Fruit fly (Drosophila melanogaster) whole organism, embryonic: Measurements from ENCODE around the gene LUBEL.
A peak's percentile ranks its signal among the peaks of the same experiment; 100 is the strongest.

Experiments used
- Adf1 ChIP-seq: fragments of 200-800 bp; sonication (Bioruptor generic); IDR thresholded peaks from 2 replicates; pipeline ENCODE4 v1.3.6; 2022; ENCODE audit warnings: missing biosample characterization, missing genetic modification characterization
- Aef1 ChIP-seq: fragments of 200-800 bp; sonication (Bioruptor generic); IDR thresholded peaks from 3 replicates; pipeline ENCODE4 v1.3.6; 2022; ENCODE audit warnings: missing biosample characterization, missing genetic modification characterization
- B-H1 ChIP-seq: fragments of 200-800 bp; sonication (Bioruptor generic); IDR thresholded peaks from 3 replicates; pipeline ENCODE4 v1.3.6; 2022; ENCODE audit warnings: missing biosample characterization, missing genetic modification characterization
- BEAF-32 ChIP-seq: fragments of 200-800 bp; sonication (Bioruptor generic); optimal IDR thresholded peaks from 3 replicates; lab custom pipeline; 2017; ENCODE audit warnings: missing biosample characterization, missing genetic modification characterization, mild to moderate bottlenecking, moderate library complexity, missing genetic modification reagents
- CG11695 ChIP-seq: fragments of 200-800 bp; sonication (Bioruptor generic); IDR thresholded peaks from 3 replicates; pipeline ENCODE4 v1.3.6; 2022; ENCODE audit warnings: missing biosample characterization, missing genetic modification characterization
- CG12071 ChIP-seq: fragments of 200-800 bp; sonication (Bioruptor generic); optimal IDR thresholded peaks from 3 replicates; lab custom pipeline; 2018; ENCODE audit warnings: missing biosample characterization, mild to moderate bottlenecking, missing genetic modification characterization
- CG12769 ChIP-seq: fragments of 200-800 bp; sonication (Bioruptor generic); optimal IDR thresholded peaks from 2 replicates; lab custom pipeline; 2019; ENCODE audit warnings: missing biosample characterization, mild to moderate bottlenecking, missing genetic modification characterization, moderate library complexity
- CG12942 ChIP-seq: fragments of 200-800 bp; sonication (Bioruptor generic); optimal IDR thresholded peaks from 3 replicates; lab custom pipeline; 2016; ENCODE audit warnings: missing biosample characterization, missing genetic modification characterization
- CG13287 ChIP-seq: fragments of 200-800 bp; sonication (Bioruptor generic); IDR thresholded peaks from 2 replicates; pipeline ENCODE4 v1.3.6; 2022; ENCODE audit warnings: missing biosample characterization, missing genetic modification characterization; ENCODE audit not compliant: partially characterized antibody
- CG13624 ChIP-seq: fragments of 200-800 bp; sonication (Bioruptor generic); optimal IDR thresholded peaks from 2 replicates; lab custom pipeline; 2016; ENCODE audit warnings: missing biosample characterization, missing genetic modification characterization
- CG13775 ChIP-seq: fragments of 200-800 bp; sonication (Bioruptor generic); optimal IDR thresholded peaks from 3 replicates; lab custom pipeline; 2017; ENCODE audit warnings: missing biosample characterization, mild to moderate bottlenecking, missing genetic modification characterization
- CG14965 ChIP-seq: fragments of 200-800 bp; sonication (Bioruptor generic); optimal IDR thresholded peaks from 2 replicates; lab custom pipeline; 2016; ENCODE audit warnings: missing biosample characterization, missing genetic modification characterization, borderline replicate concordance
- CG6813 ChIP-seq: fragments of 200-800 bp; sonication (Bioruptor generic); optimal IDR thresholded peaks from 2 replicates; lab custom pipeline; 2017; ENCODE audit warnings: missing biosample characterization, missing genetic modification characterization, mild to moderate bottlenecking, moderate library complexity, missing genetic modification reagents
- CG7357 ChIP-seq: fragments of 200-800 bp; sonication (Bioruptor generic); IDR thresholded peaks from 3 replicates; pipeline ENCODE4 v1.3.6; 2022; ENCODE audit warnings: missing biosample characterization, missing genetic modification characterization
- CG7987 ChIP-seq: fragments of 200-800 bp; sonication (Bioruptor generic); optimal IDR thresholded peaks from 2 replicates; lab custom pipeline; 2018; ENCODE audit warnings: missing biosample characterization, mild to moderate bottlenecking, missing genetic modification characterization, moderate library complexity
- CG8765 ChIP-seq: fragments of 200-800 bp; sonication (Bioruptor generic); IDR thresholded peaks from 2 replicates; pipeline ENCODE4 v1.3.6; 2022; ENCODE audit warnings: missing biosample characterization, missing genetic modification characterization
- CG9437 ChIP-seq: fragments of 200-800 bp; sonication (Bioruptor generic); optimal IDR thresholded peaks from 2 replicates; lab custom pipeline; 2018; ENCODE audit warnings: missing biosample characterization, mild to moderate bottlenecking, missing genetic modification characterization
- CG9609 ChIP-seq: fragments of 200-800 bp; sonication (Bioruptor generic); optimal IDR thresholded peaks from 3 replicates; lab custom pipeline; 2016; ENCODE audit warnings: missing biosample characterization, missing genetic modification characterization
- CG9727 ChIP-seq: fragments of 200-800 bp; sonication (Bioruptor generic); optimal IDR thresholded peaks from 3 replicates; lab custom pipeline; 2017; ENCODE audit warnings: missing biosample characterization, mild to moderate bottlenecking, missing genetic modification characterization
- CoRest ChIP-seq: fragments of 200-800 bp; sonication (Bioruptor generic); optimal IDR thresholded peaks from 3 replicates; lab custom pipeline; 2018; ENCODE audit warnings: missing biosample characterization, mild to moderate bottlenecking, missing genetic modification characterization, moderate library complexity
- Dref ChIP-seq: fragments of 200-800 bp; sonication (Bioruptor generic); IDR thresholded peaks from 2 replicates; pipeline ENCODE4 v1.3.6; 2022; ENCODE audit warnings: missing biosample characterization, missing genetic modification characterization
- Ets65A ChIP-seq: fragments of 200-800 bp; sonication (Bioruptor generic); peaks from one replicate; lab custom pipeline; 2016; ENCODE audit warnings: missing biosample characterization, missing genetic modification characterization
- HHEX ChIP-seq: fragments of 200-800 bp; sonication (Bioruptor generic); optimal IDR thresholded peaks from 3 replicates; lab custom pipeline; 2017; ENCODE audit warnings: missing biosample characterization, mild to moderate bottlenecking, missing genetic modification characterization, missing genetic modification reagents
- Hr39 ChIP-seq: fragments of >200 bp; optimal IDR thresholded peaks from 2 replicates; lab custom pipeline; 2017
- Lim3 ChIP-seq: fragments of 200-800 bp; sonication (Bioruptor generic); IDR thresholded peaks from 2 replicates; pipeline ENCODE4 v1.3.6; 2022; ENCODE audit warnings: missing biosample characterization, missing genetic modification characterization
- Mrtf ChIP-seq: fragments of 200-800 bp; sonication (Bioruptor generic); IDR thresholded peaks from 3 replicates; pipeline ENCODE4 v1.3.6; 2022; ENCODE audit warnings: missing biosample characterization, missing genetic modification characterization
- Opbp ChIP-seq: fragments of 200-800 bp; sonication (Bioruptor generic); IDR thresholded peaks from 3 replicates; pipeline ENCODE4 v1.3.6; 2022; ENCODE audit warnings: missing biosample characterization, missing genetic modification characterization; ENCODE audit not compliant: partially characterized antibody
- Poxn ChIP-seq: fragments of 200-800 bp; sonication (Bioruptor generic); IDR thresholded peaks from 2 replicates; pipeline ENCODE4 v1.3.6; 2022; ENCODE audit warnings: missing biosample characterization, missing genetic modification characterization
- Sox100B ChIP-seq: fragments of 200-800 bp; sonication (Bioruptor generic); optimal IDR thresholded peaks from 3 replicates; lab custom pipeline; 2018; ENCODE audit warnings: missing biosample characterization, mild to moderate bottlenecking, missing genetic modification characterization
- YL-1 ChIP-seq: fragments of 200-800 bp; sonication (Bioruptor generic); optimal IDR thresholded peaks from 3 replicates; lab custom pipeline; 2017; ENCODE audit warnings: missing biosample characterization, mild to moderate bottlenecking, missing genetic modification characterization
- bcd ChIP-seq: fragments of 200-800 bp; sonication (Bioruptor generic); optimal IDR thresholded peaks from 2 replicates; lab custom pipeline; 2017; ENCODE audit warnings: missing biosample characterization, mild to moderate bottlenecking, missing genetic modification characterization
- cas ChIP-seq: fragments of 200-800 bp; sonication (Bioruptor generic); IDR thresholded peaks from 2 replicates; pipeline ENCODE4 v1.3.6; 2022; ENCODE audit warnings: missing biosample characterization, missing genetic modification characterization
- caup ChIP-seq: fragments of 200-800 bp; sonication (Bioruptor generic); optimal IDR thresholded peaks from 3 replicates; lab custom pipeline; 2017; ENCODE audit warnings: missing biosample characterization, mild to moderate bottlenecking, missing genetic modification characterization, moderate library complexity; ENCODE audit not compliant: severe bottlenecking
- cg ChIP-seq: fragments of 200-800 bp; sonication (Bioruptor generic); optimal IDR thresholded peaks from 3 replicates; lab custom pipeline; 2019; ENCODE audit warnings: missing biosample characterization, mild to moderate bottlenecking, missing genetic modification characterization, moderate library complexity
- ci ChIP-seq: fragments of 200-800 bp; sonication (Bioruptor generic); IDR thresholded peaks from 3 replicates; pipeline ENCODE4 v1.3.6; 2022; ENCODE audit warnings: missing biosample characterization, missing genetic modification characterization
- crp ChIP-seq, 2 experiments: fragments of 200-800 bp; sonication (Bioruptor generic); optimal IDR thresholded peaks; 2 replicates in 1 of 2; 3 replicates in 1 of 2; lab custom pipeline; 2017; ENCODE audit warnings: missing biosample characterization in 2 of 2, missing genetic modification characterization in 2 of 2, mild to moderate bottlenecking in 1 of 2, moderate library complexity in 1 of 2
- fd102C ChIP-seq: fragments of 200-800 bp; sonication (Bioruptor generic); optimal IDR thresholded peaks from 2 replicates; lab custom pipeline; 2018; ENCODE audit warnings: missing biosample characterization, mild to moderate bottlenecking, missing genetic modification characterization, moderate library complexity
- ftz-f1 ChIP-seq: fragments of 200-800 bp; sonication (Bioruptor generic); optimal IDR thresholded peaks from 2 replicates; lab custom pipeline; 2016; ENCODE audit warnings: missing biosample characterization, missing genetic modification characterization
- gcm ChIP-seq: fragments of 200-800 bp; sonication (Bioruptor generic); optimal IDR thresholded peaks from 2 replicates; lab custom pipeline; 2019; ENCODE audit warnings: missing biosample characterization, mild to moderate bottlenecking, missing genetic modification characterization, moderate library complexity
- gsb ChIP-seq: fragments of 200-800 bp; sonication (Bioruptor generic); IDR thresholded peaks from 2 replicates; pipeline ENCODE4 v1.3.6; 2022; ENCODE audit warnings: missing biosample characterization, missing genetic modification characterization
- nom ChIP-seq: fragments of 200-800 bp; sonication (Bioruptor generic); optimal IDR thresholded peaks from 2 replicates; lab custom pipeline; 2017; ENCODE audit warnings: missing biosample characterization, missing genetic modification characterization, mild to moderate bottlenecking, moderate library complexity, missing genetic modification reagents
- p53 ChIP-seq: fragments of 200-800 bp; sonication (Bioruptor generic); optimal IDR thresholded peaks from 2 replicates; lab custom pipeline; 2016; ENCODE audit warnings: missing biosample characterization, missing genetic modification characterization
- pb ChIP-seq: fragments of 200-800 bp; sonication (Bioruptor generic); optimal IDR thresholded peaks from 3 replicates; lab custom pipeline; 2016; ENCODE audit warnings: missing biosample characterization, missing genetic modification characterization
- pzg ChIP-seq: fragments of 200-800 bp; sonication (Bioruptor generic); optimal IDR thresholded peaks from 3 replicates; lab custom pipeline; 2018; ENCODE audit warnings: missing biosample characterization, mild to moderate bottlenecking, missing genetic modification characterization, moderate library complexity
- run ChIP-seq: fragments of 200-800 bp; sonication (Bioruptor generic); optimal IDR thresholded peaks from 3 replicates; lab custom pipeline; 2018; ENCODE audit warnings: missing biosample characterization, mild to moderate bottlenecking, missing genetic modification characterization
- sd ChIP-seq: fragments of 200-800 bp; sonication (Bioruptor generic); optimal IDR thresholded peaks from 3 replicates; lab custom pipeline; 2018; ENCODE audit warnings: missing biosample characterization, mild to moderate bottlenecking, missing genetic modification characterization, moderate library complexity
- sug ChIP-seq: fragments of 200-800 bp; optimal IDR thresholded peaks from 2 replicates; lab custom pipeline; 2019; ENCODE audit warnings: missing biosample characterization, mild to moderate bottlenecking, missing genetic modification characterization, moderate library complexity
- tx ChIP-seq: fragments of 200-800 bp; sonication (Bioruptor generic); optimal IDR thresholded peaks from 2 replicates; lab custom pipeline; 2016; ENCODE audit warnings: missing biosample characterization, missing genetic modification characterization
- vfl ChIP-seq: fragments of 200-800 bp; sonication (Bioruptor generic); optimal IDR thresholded peaks from 2 replicates; lab custom pipeline; 2016; ENCODE audit warnings: missing biosample characterization, missing genetic modification characterization

LUBEL gene

DNA sequence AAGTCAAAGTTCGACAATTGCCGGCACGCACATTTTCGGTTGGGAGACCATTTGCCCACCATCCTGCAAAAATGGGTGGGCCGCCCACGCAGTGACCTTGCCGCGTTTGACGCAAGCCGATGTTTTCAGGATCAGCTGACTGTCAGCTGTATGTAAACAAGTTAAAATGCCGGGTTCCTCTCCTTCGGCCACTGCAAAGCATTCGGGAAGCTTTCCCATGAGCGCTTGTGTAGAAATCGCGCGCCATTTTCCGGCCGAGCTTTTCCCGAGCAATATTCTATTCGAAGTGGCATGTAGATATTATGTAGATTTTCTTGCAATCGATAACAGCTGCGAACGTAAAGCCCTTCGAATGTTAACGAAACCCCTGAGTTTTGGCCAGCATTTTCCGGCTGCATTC is 1.1 kb upstream of the LUBEL start, which contains the start of gene CG17378 (continued):
- TF ChIP-seq tx (GFP tag; lab: Kevin White, UChicago) (no peak), pzg (GFP tag; lab: Kevin White, UChicago) (peak; percentile 24), ci (GFP tag; lab: Robert Waterston, UW) (0 out of 3 replicates have a peak, but pooled peaks have one; percentile 16), Dref (GFP tag; lab: Robert Waterston, UW) (0 out of 2 replicates have a peak, but pooled peaks have one; percentile 30), CG14965 (GFP tag; lab: Kevin White, UChicago) (no peak), CG8765 (GFP tag; lab: Robert Waterston, UW) (no peak), nom (no peak), cg (GFP tag; lab: Kevin White, UChicago) (no peak), CoRest (no peak), BEAF-32 (GFP tag; lab: Kevin White, UChicago) (peak; percentile 12), ftz-f1 (GFP tag; lab: Kevin White, UChicago) (peak; percentile 55), CG9609 (GFP tag; lab: Kevin White, UChicago) (no peak), Sox100B (GFP tag; lab: Kevin White, UChicago) (no peak), CG12071 (GFP tag; lab: Kevin White, UChicago) (no peak), CG6813 (no peak), gsb (no peak), CG13287 (GFP tag; lab: Robert Waterston, UW) (peak; percentile 47), B-H1 (GFP tag; lab: Robert Waterston, UW) (no peak), YL-1 (GFP tag; lab: Kevin White, UChicago) (no peak), Mrtf (GFP tag; lab: Robert Waterston, UW) (no peak), HHEX (GFP tag; lab: Kevin White, UChicago) (no peak), vfl (no peak), p53 (GFP tag; lab: Kevin White, UChicago) (no peak), crp (GFP tag; optimal IDR thresholded peaks at IDR 0.05; lab: Kevin White, UChicago) (peak in 1 of 2 experiments; percentile 76), gcm (GFP tag; lab: Kevin White, UChicago) (no peak), bcd (GFP tag; lab: Kevin White, UChicago) (no peak), CG9437 (GFP tag; lab: Kevin White, UChicago) (no peak)

DNA sequence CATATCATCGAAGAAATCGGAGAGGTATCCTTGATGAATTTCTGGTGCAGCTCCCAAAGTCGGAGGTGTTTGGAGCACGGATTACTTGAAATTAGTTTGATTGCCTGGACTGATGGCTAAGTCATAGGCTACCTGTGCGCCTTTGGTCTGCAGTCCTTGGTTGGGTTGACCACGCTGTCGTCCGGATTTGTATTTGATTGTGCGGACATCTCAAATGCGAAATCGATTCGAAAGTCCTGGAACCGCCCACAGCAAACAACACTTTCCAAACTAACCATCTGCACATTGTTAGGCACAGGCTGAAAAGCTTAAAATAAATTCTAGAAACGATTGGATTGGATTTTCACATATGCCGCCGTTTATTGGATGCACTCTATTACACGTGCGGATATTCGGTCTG is 13.0 kb downstream of the LUBEL start, which contains the start of gene CG11322:
Gene CG11322 (minus strand): TSS at position 101 of the 400 bp plus-strand sequence.
- no peak for TF ChIP-seq CG12071 (GFP tag; lab: Kevin White, UChicago)
- TF ChIP-seq Adf1 (GFP tag; lab: Robert Waterston, UW), result no peak
- no peak for TF ChIP-seq Ets65A (GFP tag; lab: Kevin White, UChicago)
- TF ChIP-seq fd102C (GFP tag; lab: Kevin White, UChicago), result no peak
- no peak for TF ChIP-seq CG9609 (GFP tag; lab: Kevin White, UChicago)
- TF ChIP-seq Lim3, result no peak
- TF ChIP-seq Poxn (GFP tag; lab: Robert Waterston, UW), result no peak
- TF ChIP-seq Opbp (GFP tag; lab: Robert Waterston, UW), result no peak
- TF ChIP-seq run (tag; lab: Kevin White, UChicago), result no peak
- TF ChIP-seq, all 482 proteins: peak for 0

DNA sequence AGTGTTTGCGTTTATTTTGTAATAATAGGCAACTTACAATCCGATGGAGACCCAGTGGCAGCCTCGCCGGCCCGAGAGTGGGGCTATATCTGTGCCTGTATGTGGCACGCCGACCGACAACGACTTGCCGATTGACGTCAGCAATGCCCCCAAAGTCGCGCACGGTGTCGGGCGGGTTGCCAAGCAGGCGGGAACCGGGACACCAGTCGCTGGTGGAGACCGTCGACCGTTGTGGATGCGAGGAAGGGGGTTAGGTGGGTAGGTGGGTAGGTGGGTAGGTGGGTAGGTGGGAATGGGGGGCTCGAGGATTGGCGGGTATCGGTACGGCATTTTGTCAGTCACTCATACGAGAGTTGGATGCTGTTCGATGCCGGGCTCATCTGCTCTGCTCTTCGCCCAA is 21.5 kb downstream of the LUBEL start:
- TF ChIP-seq CG13624 (GFP tag; lab: Kevin White, UChicago), result no peak
- no peak for TF ChIP-seq sug (tag; lab: Kevin White, UChicago)
- no peak for TF ChIP-seq CG12942 (GFP tag; lab: Kevin White, UChicago)
- TF ChIP-seq Hr39 (lab: Kevin White, UChicago), result peak; percentile 15
- no peak for TF ChIP-seq CG13775 (GFP tag; lab: Kevin White, UChicago)
- peak; percentile 29 for TF ChIP-seq sd (tag; lab: Kevin White, UChicago)
- no peak for TF ChIP-seq CG7987 (GFP tag; lab: Kevin White, UChicago)
- TF ChIP-seq pb (GFP tag; lab: Kevin White, UChicago), result no peak
- TF ChIP-seq CG9727 (GFP tag; lab: Kevin White, UChicago), result no peak
- no peak for TF ChIP-seq caup (GFP tag; lab: Kevin White, UChicago)
- 0 out of 2 replicates have a peak, but pooled peaks have one; percentile 26 for TF ChIP-seq cas (GFP tag; lab: Robert Waterston, UW)
- no peak for TF ChIP-seq CG7357 (GFP tag; lab: Robert Waterston, UW)
- no peak for TF ChIP-seq Aef1
- TF ChIP-seq CG11695 (GFP tag; lab: Robert Waterston, UW), result no peak
- TF ChIP-seq CG12769, result peak; percentile 98
